Worm (Caenorhabditis elegans) whole organism, L1 larva: ENCODE data around the gene mrps-16.

Source experiments
- C04F5.9 ChIP-seq: sonication (generic microtip); optimal IDR thresholded peaks from 2 replicates; lab custom pipeline; 2016; ENCODE audit warnings: missing genetic modification characterization, missing compliant biosample characterization
- blmp-1 ChIP-seq: fragments of 150-350 bp; optimal IDR thresholded peaks from 2 replicates; lab custom pipeline; 2014; ENCODE audit warnings: missing biosample characterization, missing genetic modification characterization
- ceh-8 ChIP-seq: fragments of 200-800 bp; sonication (Bioruptor generic); optimal IDR thresholded peaks from 2 replicates; lab custom pipeline; 2018; ENCODE audit warnings: mild to moderate bottlenecking, missing genetic modification characterization, moderate library complexity, missing compliant biosample characterization
- ceh-82 ChIP-seq, 3 experiments: fragments of 150-350 bp in 1 of 3; sonication (generic microtip) in 2 of 3; optimal IDR thresholded peaks; 2 replicates each; lab custom pipeline; 2014 to 2017; ENCODE audit warnings: missing biosample characterization in 3 of 3, missing genetic modification characterization in 3 of 3
- ceh-90 ChIP-seq: sonication (generic microtip); optimal IDR thresholded peaks from 2 replicates; lab custom pipeline; 2016; ENCODE audit warnings: missing genetic modification characterization, missing compliant biosample characterization
- ces-1 ChIP-seq: fragments of 150-350 bp; optimal IDR thresholded peaks from 2 replicates; lab custom pipeline; 2014; ENCODE audit warnings: missing biosample characterization, missing genetic modification reagents, missing genetic modification characterization
- efl-1 ChIP-seq, 4 experiments: fragments of 150-350 bp; optimal IDR thresholded peaks in 3 of 4; peaks in 1 of 4; 1 replicate in 1 of 4; 2 replicates in 3 of 4; lab custom pipeline; 2014; ENCODE audit warnings: missing biosample characterization in 2 of 4, missing genetic modification characterization in 2 of 4, missing genetic modification reagents in 2 of 4
- egl-27 ChIP-seq, 2 experiments: fragments of 150-350 bp in 1 of 2; sonication (generic microtip); optimal IDR thresholded peaks; 3 replicates each; lab custom pipeline; 2017 to 2018; ENCODE audit warnings: missing biosample characterization in 2 of 2, missing genetic modification characterization in 2 of 2, missing genetic modification reagents in 2 of 2
- elt-2 ChIP-seq: sonication (generic microtip); optimal IDR thresholded peaks from 2 replicates; lab custom pipeline; 2016; ENCODE audit warnings: missing genetic modification characterization, mild to moderate bottlenecking, inconsistent platforms, missing compliant biosample characterization, missing genetic modification reagents
- elt-3 ChIP-seq, 6 experiments: fragments of 150-350 bp in 1 of 6; sonication (generic microtip); optimal IDR thresholded peaks; 2 replicates each; lab custom pipeline; 2017 to 2018; ENCODE audit warnings: missing biosample characterization in 6 of 6, missing genetic modification characterization in 6 of 6, inconsistent platforms in 1 of 6
- ets-5 ChIP-seq: fragments of 200-800 bp; sonication (Bioruptor generic); IDR thresholded peaks from 2 replicates; pipeline ENCODE4 v1.3.6; 2022; ENCODE audit warnings: missing genetic modification characterization, missing compliant biosample characterization
- hlh-4 ChIP-seq: sonication (generic microtip); optimal IDR thresholded peaks from 2 replicates; lab custom pipeline; 2016; ENCODE audit warnings: mild to moderate bottlenecking, missing genetic modification characterization, missing compliant biosample characterization
- irx-1 ChIP-seq: sonication (generic microtip); optimal IDR thresholded peaks from 2 replicates; lab custom pipeline; 2016; ENCODE audit warnings: missing genetic modification characterization, missing compliant biosample characterization
- isw-1 ChIP-seq: fragments of 200-800 bp; sonication (Bioruptor generic); IDR thresholded peaks from 2 replicates; pipeline ENCODE4 v1.3.6; 2022; ENCODE audit warnings: missing genetic modification characterization, missing compliant biosample characterization
- lin-13 ChIP-seq: fragments of 150-350 bp; optimal IDR thresholded peaks from 2 replicates; lab custom pipeline; 2014; ENCODE audit warnings: missing biosample characterization, missing genetic modification reagents, missing genetic modification characterization
- lin-14 ChIP-seq: fragments of 200-800 bp; sonication (Bioruptor generic); optimal IDR thresholded peaks from 2 replicates; lab custom pipeline; 2018; ENCODE audit warnings: mild to moderate bottlenecking, missing genetic modification characterization, moderate library complexity, missing compliant biosample characterization
- lin-15B ChIP-seq: fragments of 150-350 bp; sonication (generic microtip); optimal IDR thresholded peaks from 3 replicates; lab custom pipeline; 2014; ENCODE audit warnings: missing biosample characterization, missing genetic modification characterization
- lin-35 ChIP-seq, 2 experiments: fragments of 150-350 bp; optimal IDR thresholded peaks; 2 replicates each; lab custom pipeline; 2014; ENCODE audit warnings: missing biosample characterization in 2 of 2, missing genetic modification characterization in 2 of 2, missing genetic modification reagents in 2 of 2
- mef-2 ChIP-seq: fragments of 150-350 bp; optimal IDR thresholded peaks from 2 replicates; lab custom pipeline; 2014; ENCODE audit warnings: missing biosample characterization, missing genetic modification characterization
- mep-1 ChIP-seq: fragments of 150-350 bp; optimal IDR thresholded peaks from 2 replicates; lab custom pipeline; 2014; ENCODE audit warnings: missing biosample characterization, missing genetic modification characterization
- nhr-19 ChIP-seq: fragments of 200-800 bp; sonication (Bioruptor generic); conservative IDR thresholded peaks from 2 replicates; pipeline ENCODE4 v1.3.6; 2022; ENCODE audit warnings: missing genetic modification characterization, missing compliant biosample characterization
- nhr-20 ChIP-seq: sonication (generic microtip); optimal IDR thresholded peaks from 2 replicates; lab custom pipeline; 2016; ENCODE audit warnings: mild to moderate bottlenecking, missing genetic modification characterization, missing compliant biosample characterization
- nhr-28 ChIP-seq: fragments of 150-350 bp; optimal IDR thresholded peaks from 2 replicates; lab custom pipeline; 2014; ENCODE audit warnings: missing biosample characterization, missing genetic modification characterization
- nhr-47 ChIP-seq: sonication (generic microtip); optimal IDR thresholded peaks from 2 replicates; lab custom pipeline; 2016; ENCODE audit warnings: mild to moderate bottlenecking, missing genetic modification characterization, moderate library complexity, missing compliant biosample characterization
- nhr-71 ChIP-seq: sonication (generic microtip); optimal IDR thresholded peaks from 2 replicates; lab custom pipeline; 2016; ENCODE audit warnings: mild to moderate bottlenecking, missing genetic modification characterization, moderate library complexity, missing compliant biosample characterization
- nhr-76 ChIP-seq: sonication (generic microtip); optimal IDR thresholded peaks from 2 replicates; lab custom pipeline; 2017; ENCODE audit warnings: missing biosample characterization, missing genetic modification characterization
- nhr-85 ChIP-seq: sonication (generic microtip); peaks from one replicate; lab custom pipeline; 2016; ENCODE audit warnings: missing genetic modification characterization, inconsistent platforms, missing compliant biosample characterization
- nhr-90 ChIP-seq: sonication (generic microtip); optimal IDR thresholded peaks from 2 replicates; lab custom pipeline; 2016; ENCODE audit warnings: mild to moderate bottlenecking, missing genetic modification characterization, missing compliant biosample characterization; ENCODE audit not compliant: poor library complexity
- pax-3 ChIP-seq: fragments of 200-800 bp; sonication (Bioruptor generic); optimal IDR thresholded peaks from 2 replicates; lab custom pipeline; 2018; ENCODE audit warnings: mild to moderate bottlenecking, missing genetic modification characterization, moderate library complexity, missing compliant biosample characterization
- rnt-1 ChIP-seq: sonication (generic microtip); optimal IDR thresholded peaks from 2 replicates; lab custom pipeline; 2016; ENCODE audit warnings: mild to moderate bottlenecking, missing genetic modification characterization, moderate library complexity, missing compliant biosample characterization
- snpc-4 ChIP-seq: fragments of 150-350 bp; optimal IDR thresholded peaks from 2 replicates; lab custom pipeline; 2014; ENCODE audit warnings: missing biosample characterization, missing genetic modification characterization
- snu-23 ChIP-seq: sonication (generic microtip); optimal IDR thresholded peaks from 2 replicates; lab custom pipeline; 2016; ENCODE audit warnings: missing genetic modification characterization, missing compliant biosample characterization
- unc-62 ChIP-seq: fragments of 150-350 bp; optimal IDR thresholded peaks from 2 replicates; lab custom pipeline; 2014; ENCODE audit warnings: missing biosample characterization, missing genetic modification reagents, missing genetic modification characterization
- unc-86 ChIP-seq: sonication (generic microtip); optimal IDR thresholded peaks from 2 replicates; lab custom pipeline; 2016; ENCODE audit warnings: missing genetic modification characterization, missing compliant biosample characterization
- unc-98 ChIP-seq: fragments of 200-800 bp; sonication (Bioruptor generic); IDR thresholded peaks from 2 replicates; pipeline ENCODE4 v1.3.6; 2022; ENCODE audit warnings: missing genetic modification characterization, missing compliant biosample characterization
- zip-4 ChIP-seq: fragments of 200-800 bp; sonication (Bioruptor generic); optimal IDR thresholded peaks from 2 replicates; lab custom pipeline; 2018; ENCODE audit warnings: mild to moderate bottlenecking, missing genetic modification characterization, moderate library complexity, missing compliant biosample characterization
- ztf-11 ChIP-seq, 2 experiments: sonication (generic microtip); optimal IDR thresholded peaks; 2 replicates each; lab custom pipeline; 2016 to 2017; ENCODE audit warnings: missing genetic modification characterization in 2 of 2, missing biosample characterization in 1 of 2, missing compliant biosample characterization in 1 of 2

Gene mrps-16

ce11 chrII:5494405-5494804 is 20.2 kb downstream of the mrps-16 start, which contains the start of gene F12A10.6:
Gene F12A10.6 (minus strand): TSS chrII:5494505.
- TF ChIP-seq irx-1 (tag; lab: Kevin White, UChicago) (no peak), ces-1 (GFP tag; lab: Kevin White, UChicago) (no peak), hlh-4 (tag; lab: Kevin White, UChicago) (no peak), snu-23 (GFP tag; lab: Kevin White, UChicago) (no peak), isw-1 (GFP tag; lab: Robert Waterston, UW) (no peak), nhr-90 (tag; lab: Kevin White, UChicago) (no peak)

ce11 chrII:5496375-5496774 is 22.2 kb downstream of the mrps-16 start, which contains the start of gene F12A10.1:
Gene F12A10.1 (plus strand): TSS chrII:5496540.
- TF ChIP-seq nhr-85 (tag; lab: Kevin White, UChicago) (peak; percentile 60), nhr-28 (tag; lab: Kevin White, UChicago) (no peak), lin-14 (GFP tag; lab: Kevin White, UChicago) (peak; percentile 43), unc-98 (GFP tag; lab: Robert Waterston, UW) (no peak), nhr-47 (tag; lab: Kevin White, UChicago) (no peak), isw-1 (GFP tag; lab: Robert Waterston, UW) (no peak), blmp-1 (peak; percentile 6), egl-27 (tag; optimal IDR thresholded peaks at IDR 0.05; lab: Kevin White, UChicago) (no peak), elt-3 (tag; optimal IDR thresholded peaks at IDR 0.05; lab: Kevin White, UChicago) (peak in 2 of 6 experiments; percentile 1 to 62), efl-1 (optimal IDR thresholded peaks at IDR 0.05; lab: Kevin White, UChicago) (no peak), efl-1 (GFP tag; optimal IDR thresholded peaks at IDR 0.05 in 1 of 2; lab: Kevin White, UChicago) (no peak), unc-86 (tag; lab: Kevin White, UChicago) (no peak), nhr-20 (tag; lab: Kevin White, UChicago) (peak; percentile 52)

- TF ChIP-seq elt-2 (no peak), nhr-85 (tag; lab: Kevin White, UChicago) (peak; percentile 26)
These were observed 23.4 kb downstream of the mrps-16 start for ce11 chrII:5497541-5497940.

- no peak for TF ChIP-seq unc-62 (GFP tag; lab: Kevin White, UChicago)
- TF ChIP-seq ztf-11 (tag; optimal IDR thresholded peaks at IDR 0.05; lab: Kevin White, UChicago), result no peak
- TF ChIP-seq nhr-28 (tag; lab: Kevin White, UChicago), result no peak
- no peak for TF ChIP-seq ceh-82 (tag; optimal IDR thresholded peaks at IDR 0.05; lab: Kevin White, UChicago)
- TF ChIP-seq snu-23 (GFP tag; lab: Kevin White, UChicago), result no peak
These were observed 24.1 kb downstream of the mrps-16 start, which contains the start of the genes suex-1 and F12A10.9 for ce11 chrII:5498156-5498739. Gene suex-1 (minus strand): TSS chrII:5498256. Gene F12A10.9 (plus strand): TSS chrII:5498689.

- TF ChIP-seq nhr-71 (no peak), C04F5.9 (tag; lab: Kevin White, UChicago) (no peak)
- TF ChIP-seq, all 84 proteins: peak for 0
These were observed 26.3 kb downstream of the mrps-16 start, which contains the start of gene fzy-1 for ce11 chrII:5500470-5500869. Gene fzy-1 (plus strand): TSS chrII:5500770.

ce11 chrII:5500986-5501657 is 26.9 kb downstream of the mrps-16 start, which contains the start of gene F12A10.8:
Gene F12A10.8 (minus strand): TSS chrII:5501064.
- TF ChIP-seq unc-98 (GFP tag; lab: Robert Waterston, UW), result no peak
- TF ChIP-seq ets-5, result no peak
- peak; percentile 46 for TF ChIP-seq mep-1 (tag; lab: Kevin White, UChicago)
- TF ChIP-seq mef-2, result no peak
- TF ChIP-seq ceh-90 (tag; lab: Kevin White, UChicago), result no peak
- no peak for TF ChIP-seq snpc-4 (tag; lab: Kevin White, UChicago)
- TF ChIP-seq nhr-85 (tag; lab: Kevin White, UChicago), result peak; percentile 33
- TF ChIP-seq ceh-82 (tag; optimal IDR thresholded peaks at IDR 0.05; lab: Kevin White, UChicago), result peak in 1 of 3 experiments; percentile 32
- no peak for TF ChIP-seq isw-1 (GFP tag; lab: Robert Waterston, UW)
- no peak for TF ChIP-seq nhr-76 (tag; lab: Kevin White, UChicago)
- no peak for TF ChIP-seq ceh-8 (GFP tag; lab: Kevin White, UChicago)
- peak; percentile 57 to 83 for TF ChIP-seq efl-1 (optimal IDR thresholded peaks at IDR 0.05; lab: Kevin White, UChicago)
- peak; percentile 85 to 98 for TF ChIP-seq efl-1 (GFP tag; optimal IDR thresholded peaks at IDR 0.05 in 1 of 2; lab: Kevin White, UChicago)
- peak; percentile 55 for TF ChIP-seq blmp-1
- TF ChIP-seq lin-15B (tag; lab: Kevin White, UChicago), result peak; percentile 67
- no peak for TF ChIP-seq zip-4 (GFP tag; lab: Kevin White, UChicago)
- peak; percentile 21 for TF ChIP-seq rnt-1 (tag; lab: Kevin White, UChicago)
- no peak for TF ChIP-seq nhr-19 (GFP tag; lab: Robert Waterston, UW)
- TF ChIP-seq lin-35 (GFP tag; optimal IDR thresholded peaks at IDR 0.05; lab: Kevin White, UChicago), result peak; percentile 75 to 92
- no peak for TF ChIP-seq irx-1 (tag; lab: Kevin White, UChicago)
- TF ChIP-seq ces-1 (GFP tag; lab: Kevin White, UChicago), result no peak
- no peak for TF ChIP-seq pax-3 (tag; lab: Kevin White, UChicago)
- no peak for TF ChIP-seq lin-13
